Worm (Caenorhabditis elegans) whole organism, L1 larva: Measurements from ENCODE around the gene spat-2.

Experiments used
- alr-1 ChIP-seq: fragments of 200-800 bp; sonication (Bioruptor generic); optimal IDR thresholded peaks from 2 replicates; lab custom pipeline; 2018; ENCODE audit warnings: borderline replicate concordance, mild to moderate bottlenecking, missing genetic modification characterization, missing compliant biosample characterization
- ama-1 ChIP-seq: fragments of 150-350 bp; optimal IDR thresholded peaks from 2 replicates; lab custom pipeline; 2014
- dpl-1 ChIP-seq, 3 experiments: fragments of 150-350 bp in 2 of 3; sonication (generic microtip) in 1 of 3; optimal IDR thresholded peaks; 2 replicates each; lab custom pipeline; 2014 to 2017; ENCODE audit warnings: missing biosample characterization in 3 of 3, missing genetic modification characterization in 3 of 3, missing genetic modification reagents in 3 of 3
- fkh-10 ChIP-seq: sonication (generic microtip); optimal IDR thresholded peaks from 2 replicates; lab custom pipeline; 2017; ENCODE audit warnings: missing biosample characterization, missing genetic modification reagents, missing genetic modification characterization
- fos-1 ChIP-seq: fragments of 150-350 bp; optimal IDR thresholded peaks from 2 replicates; lab custom pipeline; 2014; ENCODE audit warnings: missing biosample characterization, missing genetic modification characterization
- lin-39 ChIP-seq: fragments of 150-350 bp; optimal IDR thresholded peaks from 2 replicates; lab custom pipeline; 2014; ENCODE audit warnings: missing biosample characterization, missing genetic modification reagents, missing genetic modification characterization
- pqm-1 ChIP-seq: sonication (generic microtip); optimal IDR thresholded peaks from 3 replicates; lab custom pipeline; 2017; ENCODE audit warnings: missing biosample characterization, missing genetic modification characterization
- zag-1 ChIP-seq: fragments of 150-350 bp; optimal IDR thresholded peaks from 2 replicates; lab custom pipeline; 2014; ENCODE audit warnings: missing biosample characterization, missing genetic modification characterization

- no peak for TF ChIP-seq alr-1 (tag; lab: Kevin White, UChicago)
- TF ChIP-seq dpl-1 (GFP tag; optimal IDR thresholded peaks at IDR 0.05; lab: Kevin White, UChicago) = no peak
- no peak for TF ChIP-seq fkh-10
- no peak for TF ChIP-seq ama-1
- TF ChIP-seq pqm-1 = no peak
- TF ChIP-seq zag-1 (tag; lab: Kevin White, UChicago) = no peak
- no peak for TF ChIP-seq fos-1 (tag; lab: Kevin White, UChicago)
- no peak for TF ChIP-seq lin-39 (tag; lab: Kevin White, UChicago)
Measured at ce11 chrIII:11046549-11046948, 9.8 kb downstream of the spat-2 start.
